Fruit fly (Drosophila melanogaster): ENCODE data around the gene CG13361.

The CG13361 gene

DNA sequence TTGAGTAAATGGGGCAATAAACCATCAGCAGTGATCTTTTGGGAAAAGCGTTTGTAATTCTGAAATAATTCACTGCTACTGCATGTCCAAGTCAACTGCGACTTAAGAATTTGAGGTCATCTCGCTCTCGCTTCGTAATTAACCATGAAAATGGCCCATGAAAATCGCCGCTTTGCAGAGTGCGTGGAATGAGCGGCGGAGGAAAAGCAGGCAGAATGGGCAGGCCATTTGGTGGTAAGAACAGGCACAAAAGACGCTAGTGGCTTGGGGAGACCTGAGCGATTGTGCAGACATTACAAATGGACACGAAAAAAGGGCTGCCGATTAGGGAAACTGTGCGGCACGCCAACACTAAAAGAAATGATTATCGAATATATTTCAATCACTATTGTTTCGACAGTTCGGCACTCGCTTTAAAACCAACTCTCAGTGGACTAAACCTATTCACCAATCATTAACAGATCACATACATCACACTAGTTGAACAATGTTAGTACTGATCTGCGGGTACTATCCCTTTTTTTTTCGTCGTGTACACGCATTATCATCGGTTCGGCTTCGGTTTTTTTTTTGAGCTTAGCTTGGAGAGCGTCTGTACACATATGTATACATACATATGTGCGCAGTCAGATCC lies 18.1 kb upstream of the CG13361 start (continued):
- TF ChIP-seq CG8359 (GFP tag; optimal IDR thresholded peaks at IDR 0.05; ENCODE audit: borderline replicate concordance): no peak
- TF ChIP-seq CG18262 (tag; optimal IDR thresholded peaks at IDR 0.05): peak; percentile 46
- TF ChIP-seq Dp (GFP tag; optimal IDR thresholded peaks at IDR 0.05): no peak
- peak; percentile 92 for TF ChIP-seq Neu2 (GFP tag; optimal IDR thresholded peaks at IDR 0.05; ENCODE audit: borderline replicate concordance)
- no peak for TF ChIP-seq hkb (optimal IDR thresholded peaks at IDR 0.05)
- TF ChIP-seq hkb (GFP tag; IDR thresholded peaks at IDR 0.05): no peak
- no peak for TF ChIP-seq ab (GFP tag; optimal IDR thresholded peaks at IDR 0.05)
- peak; percentile 1 for TF ChIP-seq Sox100B (GFP tag; optimal IDR thresholded peaks at IDR 0.05)
- TF ChIP-seq CG7556 (GFP tag; optimal IDR thresholded peaks at IDR 0.05): no peak
- peak; percentile 29; the same call in 1 of the 2 replicates for TF ChIP-seq CG4404 (GFP tag; IDR thresholded peaks at IDR 0.05)
- TF ChIP-seq CG5953 (GFP tag; IDR thresholded peaks at IDR 0.05): no peak
- TF ChIP-seq MESR4 (GFP tag; optimal IDR thresholded peaks at IDR 0.05): no peak
- TF ChIP-seq mirr (GFP tag; optimal IDR thresholded peaks at IDR 0.05): no peak
- TF ChIP-seq CG3847 (GFP tag; IDR thresholded peaks at IDR 0.05): no peak
- peak; percentile 11 for TF ChIP-seq Deaf1 (tag; optimal IDR thresholded peaks at IDR 0.05)
- no peak for TF ChIP-seq CG15011 (GFP tag; optimal IDR thresholded peaks at IDR 0.05)
- TF ChIP-seq PHDP (tag; optimal IDR thresholded peaks at IDR 0.05): no peak
- no peak for TF ChIP-seq HHEX (GFP tag; optimal IDR thresholded peaks at IDR 0.05)
- no peak for TF ChIP-seq bowl (GFP tag; IDR thresholded peaks at IDR 0.05)
- peak; percentile 25 for TF ChIP-seq CG6254 (GFP tag; optimal IDR thresholded peaks at IDR 0.05)
- peak; percentile 56 for TF ChIP-seq phol (tag; optimal IDR thresholded peaks at IDR 0.05)
- no peak for TF ChIP-seq jigr1 (GFP tag; IDR thresholded peaks at IDR 0.05)
- no peak for TF ChIP-seq oc (tag; optimal IDR thresholded peaks at IDR 0.05)
- peak; percentile 43 for TF ChIP-seq sqz (GFP tag; optimal IDR thresholded peaks at IDR 0.05)
- TF ChIP-seq CG15514 (GFP tag; optimal IDR thresholded peaks at IDR 0.05): no peak
- no peak for TF ChIP-seq p53 (GFP tag; optimal IDR thresholded peaks at IDR 0.05)
- peak; percentile 51 for TF ChIP-seq chn (GFP tag; optimal IDR thresholded peaks at IDR 0.05)
- no peak for TF ChIP-seq CG4617 (GFP tag; optimal IDR thresholded peaks at IDR 0.05; ENCODE audit: borderline replicate concordance)
- TF ChIP-seq CG4424 (GFP tag; optimal IDR thresholded peaks at IDR 0.05): peak; percentile 46
- TF ChIP-seq ssp (GFP tag; IDR thresholded peaks at IDR 0.05): no peak
- no peak for TF ChIP-seq grn (GFP tag; optimal IDR thresholded peaks at IDR 0.05)
- TF ChIP-seq Chrac-16 (GFP tag; optimal IDR thresholded peaks at IDR 0.05): peak; percentile 38
- TF ChIP-seq CG10366 (GFP tag; IDR thresholded peaks at IDR 0.05): no peak
- no peak for TF ChIP-seq eve (GFP tag; optimal IDR thresholded peaks at IDR 0.05)
- no peak for TF ChIP-seq pb (GFP tag; optimal IDR thresholded peaks at IDR 0.05)
- TF ChIP-seq ATbp (GFP tag; optimal IDR thresholded peaks at IDR 0.05): peak; percentile 53
- TF ChIP-seq CG9932 (GFP tag; IDR thresholded peaks at IDR 0.05): no peak
- TF ChIP-seq her (GFP tag; optimal IDR thresholded peaks at IDR 0.05): no peak
- TF ChIP-seq Kr (GFP tag; optimal IDR thresholded peaks at IDR 0.05): peak; percentile 2
- TF ChIP-seq zf30C (GFP tag; optimal IDR thresholded peaks at IDR 0.05): peak; percentile 67
- TF ChIP-seq kni (GFP tag; optimal IDR thresholded peaks at IDR 0.05): no peak
- TF ChIP-seq CG15601 (tag; optimal IDR thresholded peaks at IDR 0.05): peak; percentile 14
- TF ChIP-seq CG10147 (GFP tag; optimal IDR thresholded peaks at IDR 0.05): no peak
- TF ChIP-seq org-1 (GFP tag; optimal IDR thresholded peaks at IDR 0.05): no peak
- no peak for TF ChIP-seq CG8281 (tag; optimal IDR thresholded peaks at IDR 0.05)
- no peak for TF ChIP-seq ash1 (GFP tag; optimal IDR thresholded peaks at IDR 0.05)
- TF ChIP-seq Rx (GFP tag; IDR thresholded peaks at IDR 0.05): no peak
- TF ChIP-seq nmo (GFP tag; optimal IDR thresholded peaks at IDR 0.05): peak; percentile 38
- peak; percentile 42 for TF ChIP-seq Camta (GFP tag; optimal IDR thresholded peaks at IDR 0.05)
- TF ChIP-seq HLH54F (GFP tag; optimal IDR thresholded peaks at IDR 0.05): no peak

Data from whole organism, embryonic.